Worm (Caenorhabditis elegans) whole organism, L1 larva: Measurements from ENCODE around the gene R02F2.8.

Experiments used
- ceh-82 ChIP-seq, 3 experiments: fragments of 150-350 bp in 1 of 3; sonication (generic microtip) in 2 of 3; optimal IDR thresholded peaks; 2 replicates each; lab custom pipeline; 2014 to 2017; ENCODE audit warnings: missing biosample characterization in 3 of 3, missing genetic modification characterization in 3 of 3
- dpl-1 ChIP-seq, 3 experiments: fragments of 150-350 bp in 2 of 3; sonication (generic microtip) in 1 of 3; optimal IDR thresholded peaks; 2 replicates each; lab custom pipeline; 2014 to 2017; ENCODE audit warnings: missing biosample characterization in 3 of 3, missing genetic modification characterization in 3 of 3, missing genetic modification reagents in 3 of 3
- efl-1 ChIP-seq, 4 experiments: fragments of 150-350 bp; optimal IDR thresholded peaks in 3 of 4; peaks in 1 of 4; 1 replicate in 1 of 4; 2 replicates in 3 of 4; lab custom pipeline; 2014; ENCODE audit warnings: missing biosample characterization in 2 of 4, missing genetic modification characterization in 2 of 4, missing genetic modification reagents in 2 of 4
- egl-27 ChIP-seq, 2 experiments: fragments of 150-350 bp in 1 of 2; sonication (generic microtip); optimal IDR thresholded peaks; 3 replicates each; lab custom pipeline; 2017 to 2018; ENCODE audit warnings: missing biosample characterization in 2 of 2, missing genetic modification characterization in 2 of 2, missing genetic modification reagents in 2 of 2
- ets-5 ChIP-seq: fragments of 200-800 bp; sonication (Bioruptor generic); IDR thresholded peaks from 2 replicates; pipeline ENCODE4 v1.3.6; 2022; ENCODE audit warnings: missing genetic modification characterization, missing compliant biosample characterization
- hlh-17 ChIP-seq: fragments of 200-800 bp; sonication (Bioruptor generic); optimal IDR thresholded peaks from 2 replicates; lab custom pipeline; 2018; ENCODE audit warnings: missing genetic modification characterization, mild to moderate bottlenecking, missing compliant biosample characterization, moderate library complexity, borderline replicate concordance
- hlh-4 ChIP-seq: sonication (generic microtip); optimal IDR thresholded peaks from 2 replicates; lab custom pipeline; 2016; ENCODE audit warnings: mild to moderate bottlenecking, missing genetic modification characterization, missing compliant biosample characterization
- jun-1 ChIP-seq: fragments of 150-350 bp; optimal IDR thresholded peaks from 2 replicates; lab custom pipeline; 2014; ENCODE audit warnings: missing biosample characterization, missing genetic modification reagents, missing genetic modification characterization
- lin-13 ChIP-seq: fragments of 150-350 bp; optimal IDR thresholded peaks from 2 replicates; lab custom pipeline; 2014; ENCODE audit warnings: missing biosample characterization, missing genetic modification reagents, missing genetic modification characterization
- mdl-1 ChIP-seq, 2 experiments: fragments of 150-350 bp; optimal IDR thresholded peaks; 2 replicates each; lab custom pipeline; 2014 to 2017; ENCODE audit warnings: missing biosample characterization in 2 of 2, missing genetic modification characterization in 2 of 2, inconsistent platforms in 1 of 2
- nhr-76 ChIP-seq: sonication (generic microtip); optimal IDR thresholded peaks from 2 replicates; lab custom pipeline; 2017; ENCODE audit warnings: missing biosample characterization, missing genetic modification characterization
- swsn-7 ChIP-seq: sonication (generic microtip); optimal IDR thresholded peaks from 2 replicates; lab custom pipeline; 2016; ENCODE audit warnings: missing genetic modification characterization, missing compliant biosample characterization
- unc-30 ChIP-seq: sonication (generic microtip); optimal IDR thresholded peaks from 2 replicates; lab custom pipeline; 2017; ENCODE audit warnings: missing biosample characterization, missing genetic modification characterization
- zip-4 ChIP-seq: fragments of 200-800 bp; sonication (Bioruptor generic); optimal IDR thresholded peaks from 2 replicates; lab custom pipeline; 2018; ENCODE audit warnings: mild to moderate bottlenecking, missing genetic modification characterization, moderate library complexity, missing compliant biosample characterization

DNA sequence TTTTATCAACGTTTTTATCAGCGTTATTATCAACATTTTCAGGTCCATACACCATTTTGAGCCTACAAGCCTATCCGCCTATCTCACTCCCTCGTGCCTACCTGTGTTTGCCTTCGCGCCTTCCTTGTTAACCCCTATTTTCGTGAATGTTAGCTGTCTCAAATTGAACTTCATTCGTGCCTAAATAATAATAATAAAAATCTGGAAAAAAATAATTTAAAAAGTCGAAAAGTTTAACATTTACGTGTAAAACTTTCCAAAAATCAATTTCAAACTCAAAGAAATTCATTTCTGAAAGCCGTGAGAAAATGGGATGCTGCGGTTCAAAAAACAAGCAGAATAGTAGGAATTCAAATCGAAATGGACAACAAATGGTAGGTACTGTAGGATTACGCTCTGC is 17.1 kb downstream of the R02F2.8 start, which contains the start of gene R02F2.10:
- TF ChIP-seq dpl-1 (GFP tag; optimal IDR thresholded peaks at IDR 0.05; lab: Kevin White, UChicago) (no peak), mdl-1 (tag; optimal IDR thresholded peaks at IDR 0.05; lab: Kevin White, UChicago) (no peak), jun-1 (tag; lab: Kevin White, UChicago) (no peak), nhr-76 (tag; lab: Kevin White, UChicago) (no peak), lin-13 (no peak), zip-4 (GFP tag; lab: Kevin White, UChicago) (no peak), unc-30 (tag; lab: Kevin White, UChicago) (no peak), ets-5 (GFP tag; lab: Robert Waterston, UW) (no peak), swsn-7 (tag; lab: Kevin White, UChicago) (no peak), ceh-82 (tag; optimal IDR thresholded peaks at IDR 0.05; lab: Kevin White, UChicago) (no peak), efl-1 (optimal IDR thresholded peaks at IDR 0.05; lab: Kevin White, UChicago) (no peak), efl-1 (GFP tag; optimal IDR thresholded peaks at IDR 0.05 in 1 of 2; lab: Kevin White, UChicago) (no peak), egl-27 (tag; optimal IDR thresholded peaks at IDR 0.05; lab: Kevin White, UChicago) (no peak), hlh-4 (no peak), hlh-17 (no peak)
